Worm (Caenorhabditis elegans): ENCODE measurements around the gene vit-2.

- TF ChIP-seq W03F9.2 (tag; optimal IDR thresholded peaks at IDR 0.05) = no peak
- TF ChIP-seq him-1 (tag; optimal IDR thresholded peaks at IDR 0.05) = no peak
- TF ChIP-seq dao-5 (tag; optimal IDR thresholded peaks at IDR 0.05) = no peak
Measured at ce11 chrX:5067796-5068195, 33.0 kb upstream of the vit-2 start, which contains the start of gene clc-7.
